Worm (Caenorhabditis elegans) whole organism, L1 larva: ENCODE data around the gene C29F7.3.

Source experiments
- ama-1 ChIP-seq: fragments of 150-350 bp; optimal IDR thresholded peaks from 2 replicates; lab custom pipeline; 2014
- ceh-82 ChIP-seq, 3 experiments: fragments of 150-350 bp in 1 of 3; sonication (generic microtip) in 2 of 3; optimal IDR thresholded peaks; 2 replicates each; lab custom pipeline; 2014 to 2017; ENCODE audit warnings: missing biosample characterization in 3 of 3, missing genetic modification characterization in 3 of 3
- elt-2 ChIP-seq: sonication (generic microtip); optimal IDR thresholded peaks from 2 replicates; lab custom pipeline; 2016; ENCODE audit warnings: missing genetic modification characterization, mild to moderate bottlenecking, inconsistent platforms, missing compliant biosample characterization, missing genetic modification reagents
- nhr-237 ChIP-seq: fragments of 150-350 bp; optimal IDR thresholded peaks from 2 replicates; lab custom pipeline; 2014; ENCODE audit warnings: missing biosample characterization, missing genetic modification characterization
- ztf-11 ChIP-seq, 2 experiments: sonication (generic microtip); optimal IDR thresholded peaks; 2 replicates each; lab custom pipeline; 2016 to 2017; ENCODE audit warnings: missing genetic modification characterization in 2 of 2, missing biosample characterization in 1 of 2, missing compliant biosample characterization in 1 of 2

- TF ChIP-seq ztf-11 (tag; optimal IDR thresholded peaks at IDR 0.05; lab: Kevin White, UChicago) (no peak), nhr-237 (tag; lab: Kevin White, UChicago) (no peak), ama-1 (no peak), ceh-82 (tag; optimal IDR thresholded peaks at IDR 0.05; lab: Kevin White, UChicago) (no peak), elt-2 (tag; lab: Kevin White, UChicago) (no peak)
Measured at ce11 chrX:13379072-13379471, 40.7 kb downstream of the C29F7.3 start.
